Worm (Caenorhabditis elegans) whole organism, mixed stage, embryonic: Measurements from ENCODE around the gene C28A5.2.
A peak's percentile ranks its signal among the peaks of the same experiment; 100 is the strongest.

Experiments used
- M03D4.4 ChIP-seq: sonication (generic microtip); optimal IDR thresholded peaks from 2 replicates; lab custom pipeline; 2017; ENCODE audit warnings: mild to moderate bottlenecking, missing genetic modification characterization, missing compliant biosample characterization
- bed-3 ChIP-seq: fragments of 200-800 bp; sonication (Bioruptor generic); optimal IDR thresholded peaks from 3 replicates; lab custom pipeline; 2018; ENCODE audit warnings: mild to moderate bottlenecking, missing genetic modification characterization, moderate library complexity, missing compliant biosample characterization
- blmp-1 ChIP-seq: fragments of 150-350 bp; optimal IDR thresholded peaks from 2 replicates; lab custom pipeline; 2014; ENCODE audit warnings: missing biosample characterization, missing genetic modification characterization
- ceh-39 ChIP-seq: fragments of 150-350 bp; optimal IDR thresholded peaks from 2 replicates; lab custom pipeline; 2014; ENCODE audit warnings: missing biosample characterization, missing genetic modification characterization
- ceh-43 ChIP-seq: fragments of 200-800 bp; sonication (Bioruptor generic); optimal IDR thresholded peaks from 2 replicates; lab custom pipeline; 2018; ENCODE audit warnings: mild to moderate bottlenecking, missing genetic modification characterization, moderate library complexity, missing compliant biosample characterization
- ceh-83 ChIP-seq: fragments of 200-800 bp; sonication (Bioruptor generic); optimal IDR thresholded peaks from 2 replicates; lab custom pipeline; 2018; ENCODE audit warnings: mild to moderate bottlenecking, missing genetic modification characterization, missing compliant biosample characterization
- ces-1 ChIP-seq: fragments of 150-350 bp; optimal IDR thresholded peaks from 2 replicates; lab custom pipeline; 2014; ENCODE audit warnings: missing biosample characterization, missing genetic modification reagents, missing genetic modification characterization
- cnd-1 ChIP-seq: fragments of 200-800 bp; sonication (Bioruptor generic); optimal IDR thresholded peaks from 2 replicates; lab custom pipeline; 2018; ENCODE audit warnings: mild to moderate bottlenecking, missing genetic modification characterization, missing compliant biosample characterization
- drap-1 ChIP-seq: fragments of 200-800 bp; sonication (Bioruptor generic); optimal IDR thresholded peaks from 3 replicates; lab custom pipeline; 2018; ENCODE audit warnings: mild to moderate bottlenecking, missing genetic modification characterization, missing compliant biosample characterization
- elt-1 ChIP-seq: sonication (generic microtip); optimal IDR thresholded peaks from 2 replicates; lab custom pipeline; 2017; ENCODE audit warnings: missing genetic modification characterization, mild to moderate bottlenecking, missing compliant biosample characterization, antibody characterized with exemption, moderate library complexity, borderline replicate concordance; ENCODE audit not compliant: insufficient read depth
- flh-1 ChIP-seq: fragments of 200-800 bp; sonication (Bioruptor generic); optimal IDR thresholded peaks from 2 replicates; lab custom pipeline; 2018; ENCODE audit warnings: mild to moderate bottlenecking, missing genetic modification characterization, moderate library complexity, missing compliant biosample characterization
- ham-2 ChIP-seq: fragments of 200-800 bp; sonication (Bioruptor generic); optimal IDR thresholded peaks from 2 replicates; lab custom pipeline; 2018; ENCODE audit warnings: mild to moderate bottlenecking, missing genetic modification characterization, missing compliant biosample characterization
- hlh-1 ChIP-seq: fragments of 150-350 bp; optimal IDR thresholded peaks from 2 replicates; lab custom pipeline; 2014; ENCODE audit warnings: missing biosample characterization, missing genetic modification reagents, missing genetic modification characterization
- lin-13 ChIP-seq: fragments of 150-350 bp; optimal IDR thresholded peaks from 2 replicates; lab custom pipeline; 2014; ENCODE audit warnings: missing biosample characterization, missing genetic modification characterization
- lsy-2 ChIP-seq: fragments of 150-350 bp; optimal IDR thresholded peaks from 2 replicates; lab custom pipeline; 2014; ENCODE audit warnings: missing biosample characterization, missing genetic modification characterization
- mab-5 ChIP-seq: fragments of 150-350 bp; optimal IDR thresholded peaks from 2 replicates; lab custom pipeline; 2014; ENCODE audit warnings: missing biosample characterization, missing genetic modification characterization
- mls-2 ChIP-seq: sonication (generic microtip); optimal IDR thresholded peaks from 2 replicates; lab custom pipeline; 2016; ENCODE audit warnings: mild to moderate bottlenecking, missing genetic modification characterization, moderate library complexity, missing compliant biosample characterization
- nhr-12 ChIP-seq: fragments of 150-350 bp; optimal IDR thresholded peaks from 2 replicates; lab custom pipeline; 2014; ENCODE audit warnings: missing biosample characterization, missing genetic modification characterization
- nhr-2 ChIP-seq: fragments of 150-350 bp; optimal IDR thresholded peaks from 2 replicates; lab custom pipeline; 2014; ENCODE audit warnings: missing biosample characterization, missing genetic modification characterization
- nhr-237 ChIP-seq: fragments of 150-350 bp; optimal IDR thresholded peaks from 2 replicates; lab custom pipeline; 2014; ENCODE audit warnings: missing biosample characterization, missing genetic modification characterization
- nhr-76 ChIP-seq: sonication (generic microtip); optimal IDR thresholded peaks from 2 replicates; lab custom pipeline; 2017; ENCODE audit warnings: missing biosample characterization, missing genetic modification characterization
- pha-4 ChIP-seq: fragments of 150-350 bp; optimal IDR thresholded peaks from 2 replicates; lab custom pipeline; 2018; ENCODE audit warnings: missing biosample characterization, missing genetic modification reagents, missing genetic modification characterization
- sem-2 ChIP-seq: fragments of 200-800 bp; sonication (Bioruptor generic); optimal IDR thresholded peaks from 2 replicates; lab custom pipeline; 2018; ENCODE audit warnings: mild to moderate bottlenecking, missing genetic modification characterization, missing compliant biosample characterization
- snpc-4 ChIP-seq: fragments of 150-350 bp; optimal IDR thresholded peaks from 2 replicates; lab custom pipeline; 2014; ENCODE audit warnings: missing biosample characterization, missing genetic modification characterization
- sptf-1 ChIP-seq: sonication (generic microtip); optimal IDR thresholded peaks from 2 replicates; lab custom pipeline; 2017; ENCODE audit warnings: mild to moderate bottlenecking, missing genetic modification characterization, moderate library complexity, missing compliant biosample characterization
- tbx-8 ChIP-seq: fragments of 200-800 bp; sonication (Bioruptor generic); optimal IDR thresholded peaks from 2 replicates; lab custom pipeline; 2018; ENCODE audit warnings: mild to moderate bottlenecking, missing genetic modification characterization, moderate library complexity, missing compliant biosample characterization
- unc-120 ChIP-seq: sonication (generic microtip); optimal IDR thresholded peaks from 2 replicates; lab custom pipeline; 2017; ENCODE audit warnings: missing genetic modification characterization, missing compliant biosample characterization; ENCODE audit not compliant: poor library complexity, severe bottlenecking
- unc-39 ChIP-seq: fragments of 150-350 bp; optimal IDR thresholded peaks from 2 replicates; lab custom pipeline; 2014; ENCODE audit warnings: missing biosample characterization, missing genetic modification characterization
- unc-62 ChIP-seq: fragments of 150-350 bp; optimal IDR thresholded peaks from 2 replicates; lab custom pipeline; 2014; ENCODE audit warnings: missing biosample characterization, missing genetic modification reagents, missing genetic modification characterization
- zip-8 ChIP-seq: fragments of 150-350 bp; optimal IDR thresholded peaks from 2 replicates; lab custom pipeline; 2014; ENCODE audit warnings: missing biosample characterization, missing genetic modification characterization
- ztf-11 ChIP-seq: fragments of 150-350 bp; optimal IDR thresholded peaks from 2 replicates; lab custom pipeline; 2014; ENCODE audit warnings: missing biosample characterization, missing genetic modification characterization

Gene C28A5.2

DNA sequence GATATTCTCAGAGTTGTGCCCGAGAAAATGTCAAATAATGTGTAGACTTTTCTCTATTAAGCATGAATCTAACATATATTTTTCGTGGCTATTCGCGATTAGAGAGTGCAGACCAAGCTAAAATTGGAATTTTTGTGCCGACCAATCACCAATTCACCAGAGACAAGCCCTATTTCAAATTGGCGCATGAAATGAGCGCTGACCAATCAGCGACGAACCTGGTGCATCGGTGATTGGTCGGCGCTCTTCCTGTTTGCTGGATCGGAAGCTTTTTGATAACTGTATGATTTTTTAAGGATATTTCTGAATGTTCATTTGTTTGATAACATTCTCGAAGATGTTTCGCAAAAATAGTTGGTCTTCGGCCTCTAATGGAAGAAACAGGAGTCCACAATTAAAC lies 14.0 kb upstream of the C28A5.2 start:
- TF ChIP-seq ces-1 (GFP tag; lab: Kevin White, UChicago) (no peak), ceh-83 (GFP tag; lab: Kevin White, UChicago) (no peak), lin-13 (tag; lab: Kevin White, UChicago) (no peak), ham-2 (no peak), nhr-76 (no peak), flh-1 (GFP tag; lab: Kevin White, UChicago) (no peak), unc-120 (tag; lab: Kevin White, UChicago) (no peak), unc-39 (no peak), elt-1 (tag; lab: Kevin White, UChicago) (no peak), mab-5 (tag; lab: Kevin White, UChicago) (no peak), sem-2 (no peak), tbx-8 (GFP tag; lab: Kevin White, UChicago) (no peak), snpc-4 (tag; lab: Kevin White, UChicago) (no peak), cnd-1 (no peak), bed-3 (GFP tag; lab: Kevin White, UChicago) (no peak), nhr-2 (tag; lab: Kevin White, UChicago) (no peak), ceh-39 (tag; lab: Kevin White, UChicago) (no peak), ceh-43 (GFP tag; lab: Kevin White, UChicago) (no peak), nhr-12 (tag; lab: Kevin White, UChicago) (no peak), nhr-237 (no peak)

DNA sequence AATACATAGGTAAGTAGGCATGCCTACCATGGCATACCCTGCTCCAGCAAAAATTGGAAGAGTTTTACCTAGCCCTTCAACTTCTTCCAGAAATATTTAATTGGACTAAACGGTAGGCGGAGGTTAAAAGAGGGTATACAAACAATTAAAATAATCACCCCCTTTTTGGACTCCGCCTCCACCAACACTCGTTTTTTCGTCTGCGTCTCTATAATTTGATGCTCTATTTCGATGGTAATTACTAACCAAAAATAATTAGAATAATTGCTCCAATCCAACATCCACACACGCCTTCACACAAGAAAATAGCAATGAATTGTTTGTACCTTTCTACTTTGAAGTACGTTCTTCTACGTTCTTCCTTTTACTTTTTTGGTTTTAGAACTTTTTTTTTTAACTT lies 13.4 kb upstream of the C28A5.2 start:
- TF ChIP-seq ceh-83 (GFP tag; lab: Kevin White, UChicago) (no peak), ztf-11 (tag; lab: Kevin White, UChicago) (no peak), mls-2 (tag; lab: Kevin White, UChicago) (peak; percentile 30), unc-39 (no peak), unc-120 (tag; lab: Kevin White, UChicago) (no peak), snpc-4 (tag; lab: Kevin White, UChicago) (no peak), ceh-43 (GFP tag; lab: Kevin White, UChicago) (peak; percentile 99), blmp-1 (tag; lab: Kevin White, UChicago) (no peak), hlh-1 (no peak), zip-8 (tag; lab: Kevin White, UChicago) (no peak), nhr-76 (no peak), ces-1 (GFP tag; lab: Kevin White, UChicago) (no peak)

DNA sequence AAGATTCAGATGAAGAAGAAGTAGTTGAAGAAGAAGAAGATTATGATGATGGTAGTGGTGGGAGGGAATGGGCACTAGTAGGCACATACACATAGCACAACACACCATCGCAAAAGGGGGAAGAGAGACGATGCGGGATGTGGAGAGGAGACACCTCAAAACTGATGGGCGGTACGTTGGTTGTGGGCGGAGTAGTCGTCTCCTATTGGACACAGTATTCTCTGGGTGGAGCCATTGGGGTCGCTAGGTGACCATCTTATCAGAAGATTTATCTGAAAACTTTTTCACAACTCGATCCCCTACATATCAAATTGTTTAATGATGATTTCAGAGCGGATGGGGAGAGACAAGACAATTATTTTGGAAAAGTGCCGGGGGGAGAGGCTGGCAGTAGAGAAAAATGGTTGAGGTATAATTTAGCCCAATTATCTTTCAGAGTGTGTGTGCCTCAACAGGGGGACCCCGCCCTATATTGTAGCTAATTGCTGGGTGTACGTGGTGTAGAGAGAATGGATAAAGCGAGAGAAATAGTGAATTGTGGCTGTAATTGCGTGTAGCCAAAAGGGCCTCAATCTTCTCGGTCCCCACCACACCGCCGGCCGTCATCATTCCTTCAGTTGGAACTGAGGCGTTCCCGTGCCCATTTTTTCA lies 11.6 kb upstream of the C28A5.2 start:
- TF ChIP-seq elt-1 (tag; lab: Kevin White, UChicago) = no peak
- peak; percentile 39 for TF ChIP-seq sptf-1 (tag; lab: Kevin White, UChicago)
- no peak for TF ChIP-seq pha-4 (tag; lab: Kevin White, UChicago)
- peak; percentile 50 for TF ChIP-seq mls-2 (tag; lab: Kevin White, UChicago)
- TF ChIP-seq ztf-11 (tag; lab: Kevin White, UChicago) = no peak
- TF ChIP-seq hlh-1 = no peak
- TF ChIP-seq nhr-12 (tag; lab: Kevin White, UChicago) = no peak
- no peak for TF ChIP-seq sem-2
- TF ChIP-seq unc-62 (GFP tag; lab: Kevin White, UChicago) = no peak
- no peak for TF ChIP-seq flh-1 (GFP tag; lab: Kevin White, UChicago)
- no peak for TF ChIP-seq zip-8 (tag; lab: Kevin White, UChicago)
- TF ChIP-seq lsy-2 (tag; lab: Kevin White, UChicago) = peak; percentile 71
- no peak for TF ChIP-seq nhr-76
- TF ChIP-seq ces-1 (GFP tag; lab: Kevin White, UChicago) = no peak
- no peak for TF ChIP-seq ceh-39 (tag; lab: Kevin White, UChicago)
- peak; percentile 99 for TF ChIP-seq ceh-43 (GFP tag; lab: Kevin White, UChicago)
- no peak for TF ChIP-seq unc-120 (tag; lab: Kevin White, UChicago)
- peak; percentile 44 for TF ChIP-seq ham-2
- no peak for TF ChIP-seq drap-1 (GFP tag; lab: Kevin White, UChicago)
- TF ChIP-seq bed-3 (GFP tag; lab: Kevin White, UChicago) = no peak
- TF ChIP-seq lin-13 (tag; lab: Kevin White, UChicago) = no peak
- TF ChIP-seq nhr-237 = no peak
- no peak for TF ChIP-seq M03D4.4 (tag; lab: Kevin White, UChicago)
- TF ChIP-seq, all 35 proteins: peak for 5
